Fruit fly (Drosophila melanogaster) whole organism, embryonic: ENCODE measurements around the gene CG14219.

Experiments
- CG10959 ChIP-seq: fragments of 200-800 bp; sonication (Bioruptor generic); IDR thresholded peaks from 2 replicates; pipeline ENCODE4 v1.3.6; 2022; ENCODE audit warnings: missing biosample characterization, missing genetic modification characterization
- CG11560 ChIP-seq: fragments of 200-800 bp; sonication (Bioruptor generic); IDR thresholded peaks from 3 replicates; pipeline ENCODE4 v1.3.6; 2022; ENCODE audit warnings: missing biosample characterization, missing genetic modification characterization
- CG12236 ChIP-seq: fragments of 200-800 bp; sonication (Bioruptor generic); optimal IDR thresholded peaks from 2 replicates; lab custom pipeline; 2016; ENCODE audit warnings: missing biosample characterization, missing genetic modification characterization
- CG13296 ChIP-seq: fragments of 200-800 bp; sonication (Bioruptor generic); optimal IDR thresholded peaks from 3 replicates; lab custom pipeline; 2018; ENCODE audit warnings: missing biosample characterization, mild to moderate bottlenecking, missing genetic modification characterization
- CG13775 ChIP-seq: fragments of 200-800 bp; sonication (Bioruptor generic); optimal IDR thresholded peaks from 3 replicates; lab custom pipeline; 2017; ENCODE audit warnings: missing biosample characterization, mild to moderate bottlenecking, missing genetic modification characterization
- CG15269 ChIP-seq: fragments of 200-800 bp; sonication (Bioruptor generic); optimal IDR thresholded peaks from 2 replicates; lab custom pipeline; 2018; ENCODE audit warnings: missing biosample characterization, mild to moderate bottlenecking, missing genetic modification characterization, moderate library complexity
- CG17359 ChIP-seq: fragments of 200-800 bp; sonication (Bioruptor generic); optimal IDR thresholded peaks from 3 replicates; lab custom pipeline; 2018; ENCODE audit warnings: missing biosample characterization, mild to moderate bottlenecking, missing genetic modification characterization, moderate library complexity
- CG17361 ChIP-seq: fragments of 200-800 bp; sonication (Bioruptor generic); IDR thresholded peaks from 3 replicates; pipeline ENCODE4 v1.3.6; 2022; ENCODE audit warnings: missing biosample characterization, missing genetic modification characterization
- CG17612 ChIP-seq: fragments of 200-800 bp; sonication (Bioruptor generic); IDR thresholded peaks from 2 replicates; pipeline ENCODE4 v1.3.6; 2022; ENCODE audit warnings: missing biosample characterization, missing genetic modification characterization
- CG18619 ChIP-seq: fragments of 200-800 bp; sonication (Bioruptor generic); optimal IDR thresholded peaks from 3 replicates; lab custom pipeline; 2017; ENCODE audit warnings: missing biosample characterization, mild to moderate bottlenecking, missing genetic modification characterization
- CG2116 ChIP-seq: fragments of 200-800 bp; sonication (Bioruptor generic); optimal IDR thresholded peaks from 3 replicates; lab custom pipeline; 2018; ENCODE audit warnings: missing biosample characterization, mild to moderate bottlenecking, missing genetic modification characterization
- CG31388 ChIP-seq: fragments of 200-800 bp; sonication (Bioruptor generic); optimal IDR thresholded peaks from 2 replicates; lab custom pipeline; 2016; ENCODE audit warnings: missing biosample characterization, missing genetic modification characterization
- CG34422 ChIP-seq: fragments of 200-800 bp; sonication (Bioruptor generic); IDR thresholded peaks from 3 replicates; pipeline ENCODE4 v1.3.6; 2022; ENCODE audit warnings: missing biosample characterization, missing genetic modification characterization
- CG3838 ChIP-seq: fragments of 200-800 bp; sonication (Bioruptor generic); optimal IDR thresholded peaks from 3 replicates; lab custom pipeline; 2016; ENCODE audit warnings: missing biosample characterization, missing genetic modification characterization
- CG3847 ChIP-seq: fragments of 200-800 bp; sonication (Bioruptor generic); IDR thresholded peaks from 2 replicates; pipeline ENCODE4 v1.3.6; 2022; ENCODE audit warnings: missing biosample characterization, missing genetic modification characterization
- CG4328 ChIP-seq: fragments of 200-800 bp; sonication (Bioruptor generic); optimal IDR thresholded peaks from 3 replicates; lab custom pipeline; 2017; ENCODE audit warnings: missing biosample characterization, missing genetic modification reagents, missing genetic modification characterization
- CG4424 ChIP-seq: fragments of 200-800 bp; sonication (Bioruptor generic); optimal IDR thresholded peaks from 3 replicates; lab custom pipeline; 2016; ENCODE audit warnings: missing biosample characterization, missing genetic modification characterization
- CG6791 ChIP-seq: fragments of 200-800 bp; sonication (Bioruptor generic); IDR thresholded peaks from 3 replicates; pipeline ENCODE4 v1.3.6; 2022; ENCODE audit warnings: missing biosample characterization, missing genetic modification characterization; ENCODE audit not compliant: partially characterized antibody
- CG8089 ChIP-seq: fragments of 200-800 bp; sonication (Bioruptor generic); optimal IDR thresholded peaks from 3 replicates; lab custom pipeline; 2016; ENCODE audit warnings: missing biosample characterization, missing genetic modification characterization
- Dfd ChIP-seq, 2 experiments: fragments of >200 bp; optimal IDR thresholded peaks; 2 replicates each; lab custom pipeline; 2017; ENCODE audit warnings: missing biosample characterization in 2 of 2, missing genetic modification characterization in 2 of 2
- Doc3 ChIP-seq: fragments of 200-800 bp; sonication (Bioruptor generic); IDR thresholded peaks from 3 replicates; pipeline ENCODE4 v1.3.6; 2022; ENCODE audit warnings: missing biosample characterization, missing genetic modification characterization; ENCODE audit not compliant: partially characterized antibody
- ERR ChIP-seq: fragments of 200-800 bp; sonication (Bioruptor generic); optimal IDR thresholded peaks from 2 replicates; lab custom pipeline; 2016; ENCODE audit warnings: missing biosample characterization, missing genetic modification characterization
- Fer3 ChIP-seq: fragments of 200-800 bp; sonication (Bioruptor generic); optimal IDR thresholded peaks from 2 replicates; lab custom pipeline; 2018; ENCODE audit warnings: missing biosample characterization, mild to moderate bottlenecking, missing genetic modification characterization, moderate library complexity
- GATAe ChIP-seq: fragments of 200-800 bp; sonication (Bioruptor generic); conservative IDR thresholded peaks from 2 replicates; pipeline ENCODE4 v1.3.6; 2022; ENCODE audit warnings: missing biosample characterization, missing genetic modification characterization
- HLH3B ChIP-seq: fragments of 200-800 bp; sonication (Bioruptor generic); IDR thresholded peaks from 2 replicates; pipeline ENCODE4 v1.3.6; 2022; ENCODE audit warnings: missing biosample characterization, missing genetic modification characterization
- HLH4C ChIP-seq: fragments of 200-800 bp; sonication (Bioruptor generic); IDR thresholded peaks from 3 replicates; pipeline ENCODE4 v1.3.6; 2022; ENCODE audit warnings: missing biosample characterization, missing genetic modification characterization; ENCODE audit not compliant: partially characterized antibody
- Hey ChIP-seq: fragments of 200-800 bp; sonication (Bioruptor generic); optimal IDR thresholded peaks from 3 replicates; lab custom pipeline; 2018; ENCODE audit warnings: missing biosample characterization, mild to moderate bottlenecking, missing genetic modification characterization
- Hr78 ChIP-seq, 2 experiments: fragments of 200-800 bp in 1 of 2; fragments of >200 bp in 1 of 2; sonication (Bioruptor generic) in 1 of 2; optimal IDR thresholded peaks; 2 replicates each; lab custom pipeline; 2017 to 2019; ENCODE audit warnings: missing biosample characterization in 2 of 2, missing genetic modification characterization in 2 of 2, mild to moderate bottlenecking in 1 of 2, moderate library complexity in 1 of 2
- Lhr ChIP-seq: fragments of 200-800 bp; sonication (Bioruptor generic); optimal IDR thresholded peaks from 3 replicates; lab custom pipeline; 2017; ENCODE audit warnings: mild to moderate bottlenecking, missing biosample characterization, missing genetic modification reagents, missing genetic modification characterization
- MESR4 ChIP-seq: fragments of 200-800 bp; sonication (Bioruptor generic); optimal IDR thresholded peaks from 2 replicates; lab custom pipeline; 2018; ENCODE audit warnings: missing biosample characterization, mild to moderate bottlenecking, missing genetic modification characterization, moderate library complexity
- Med ChIP-seq: fragments of 200-800 bp; sonication (Bioruptor generic); peaks from one replicate; lab custom pipeline; 2016; ENCODE audit warnings: missing biosample characterization, missing genetic modification characterization, mild to moderate bottlenecking, inconsistent platforms, moderate library complexity
- NC2β ChIP-seq: fragments of 200-800 bp; sonication (Bioruptor generic); optimal IDR thresholded peaks from 2 replicates; lab custom pipeline; 2016; ENCODE audit warnings: missing biosample characterization, missing genetic modification characterization
- Stat92E ChIP-seq, 3 experiments: fragments of >200 bp in 2 of 3; fragments of 200-800 bp in 1 of 3; sonication (Bioruptor generic) in 1 of 3; optimal IDR thresholded peaks; 2 replicates each; lab custom pipeline; 2017 to 2019; ENCODE audit warnings: missing biosample characterization in 3 of 3, missing genetic modification characterization in 3 of 3, mild to moderate bottlenecking in 1 of 3, moderate library complexity in 1 of 3
- YL-1 ChIP-seq: fragments of 200-800 bp; sonication (Bioruptor generic); optimal IDR thresholded peaks from 3 replicates; lab custom pipeline; 2017; ENCODE audit warnings: missing biosample characterization, mild to moderate bottlenecking, missing genetic modification characterization
- al ChIP-seq: fragments of 200-800 bp; sonication (Bioruptor generic); IDR thresholded peaks from 2 replicates; pipeline ENCODE4 v1.3.6; 2022; ENCODE audit warnings: missing biosample characterization, missing genetic modification characterization
- da ChIP-seq: fragments of 200-800 bp; sonication (Bioruptor generic); optimal IDR thresholded peaks from 2 replicates; lab custom pipeline; 2016; ENCODE audit warnings: missing biosample characterization, missing genetic modification characterization
- dimm ChIP-seq: fragments of 200-800 bp; sonication (Bioruptor generic); IDR thresholded peaks from 2 replicates; pipeline ENCODE4 v1.3.6; 2022; ENCODE audit warnings: missing biosample characterization, missing genetic modification characterization
- dm ChIP-seq: fragments of 200-800 bp; sonication (Bioruptor generic); optimal IDR thresholded peaks from 3 replicates; lab custom pipeline; 2016; ENCODE audit warnings: missing biosample characterization, missing genetic modification characterization
- ftz-f1 ChIP-seq: fragments of 200-800 bp; sonication (Bioruptor generic); optimal IDR thresholded peaks from 2 replicates; lab custom pipeline; 2016; ENCODE audit warnings: missing biosample characterization, missing genetic modification characterization
- gcm ChIP-seq: fragments of 200-800 bp; sonication (Bioruptor generic); optimal IDR thresholded peaks from 2 replicates; lab custom pipeline; 2019; ENCODE audit warnings: missing biosample characterization, mild to moderate bottlenecking, missing genetic modification characterization, moderate library complexity
- gro ChIP-seq: fragments of 200-800 bp; sonication (Bioruptor generic); optimal IDR thresholded peaks from 2 replicates; lab custom pipeline; 2016; ENCODE audit warnings: missing biosample characterization, missing genetic modification characterization
- hb ChIP-seq: fragments of 200-800 bp; sonication (Bioruptor generic); IDR thresholded peaks from 3 replicates; pipeline ENCODE4 v1.3.6; 2022; ENCODE audit warnings: missing biosample characterization, missing genetic modification characterization; ENCODE audit not compliant: partially characterized antibody
- hkb ChIP-seq, 2 experiments: fragments of 200-800 bp in 1 of 2; fragments of >200 bp in 1 of 2; sonication (Bioruptor generic) in 1 of 2; IDR thresholded peaks in 1 of 2; optimal IDR thresholded peaks in 1 of 2; 2 replicates each; pipeline versions ENCODE4 v1.3.6 to Lab custom; 2017 to 2022; ENCODE audit warnings: missing biosample characterization in 1 of 2, missing genetic modification characterization in 1 of 2
- kah ChIP-seq: fragments of 200-800 bp; sonication (Bioruptor generic); optimal IDR thresholded peaks from 2 replicates; lab custom pipeline; 2018; ENCODE audit warnings: missing biosample characterization, mild to moderate bottlenecking, missing genetic modification characterization
- lilli ChIP-seq: fragments of 200-800 bp; sonication (Bioruptor generic); optimal IDR thresholded peaks from 3 replicates; lab custom pipeline; 2016; ENCODE audit warnings: missing biosample characterization, missing genetic modification characterization
- pum ChIP-seq: fragments of 200-800 bp; sonication (Bioruptor generic); optimal IDR thresholded peaks from 2 replicates; lab custom pipeline; 2016; ENCODE audit warnings: missing biosample characterization, missing genetic modification characterization
- sim ChIP-seq: fragments of 200-800 bp; sonication (Bioruptor generic); IDR thresholded peaks from 2 replicates; pipeline ENCODE4 v1.3.6; 2022; ENCODE audit warnings: missing biosample characterization, missing genetic modification characterization
- tgo ChIP-seq: fragments of 200-800 bp; sonication (Bioruptor generic); IDR thresholded peaks from 3 replicates; pipeline ENCODE4 v1.3.6; 2022; ENCODE audit warnings: missing biosample characterization, missing genetic modification characterization
- tll ChIP-seq, 2 experiments: fragments of 200-800 bp in 1 of 2; fragments of >200 bp in 1 of 2; sonication (Bioruptor generic) in 1 of 2; optimal IDR thresholded peaks; 2 replicates each; lab custom pipeline; 2017 to 2019; ENCODE audit warnings: missing biosample characterization in 2 of 2, missing genetic modification characterization in 2 of 2, mild to moderate bottlenecking in 1 of 2, moderate library complexity in 1 of 2
- trem ChIP-seq: fragments of 200-800 bp; optimal IDR thresholded peaks from 3 replicates; lab custom pipeline; 2019; ENCODE audit warnings: missing biosample characterization, mild to moderate bottlenecking, missing genetic modification characterization, moderate library complexity
- zf30C ChIP-seq: fragments of 200-800 bp; sonication (Bioruptor generic); optimal IDR thresholded peaks from 3 replicates; lab custom pipeline; 2018; ENCODE audit warnings: missing biosample characterization, mild to moderate bottlenecking, missing genetic modification characterization

CG14219 gene

dm6 chrX:19601644-19602043 is 11.7 kb upstream of the CG14219 start, which contains the start of gene CG14220 (continued):
- TF ChIP-seq GATAe (GFP tag; lab: Robert Waterston, UW) (no peak), sim (GFP tag; lab: Robert Waterston, UW) (no peak), hkb (optimal IDR thresholded peaks at IDR 0.05; lab: Kevin White, UChicago) (no peak), hkb (GFP tag; IDR thresholded peaks at IDR 0.05; lab: Robert Waterston, UW) (no peak), CG8089 (GFP tag; lab: Kevin White, UChicago) (no peak), CG17612 (GFP tag; lab: Robert Waterston, UW) (no peak), tgo (no peak), YL-1 (GFP tag; lab: Kevin White, UChicago) (peak; percentile 63), Hey (tag; lab: Kevin White, UChicago) (no peak), CG34422 (GFP tag; lab: Robert Waterston, UW) (no peak), dimm (no peak), Hr78 (GFP tag; optimal IDR thresholded peaks at IDR 0.05; lab: Kevin White, UChicago) (no peak), Doc3 (GFP tag; lab: Robert Waterston, UW) (peak; percentile 85; the same call in 2 of the 3 replicates), CG11560 (tag; lab: Robert Waterston, UW) (no peak), dm (GFP tag; lab: Kevin White, UChicago) (peak; percentile 4), HLH3B (no peak), Dfd (GFP tag; optimal IDR thresholded peaks at IDR 0.05; lab: Kevin White, UChicago) (no peak), Lhr (peak; percentile 36), Stat92E (GFP tag; optimal IDR thresholded peaks at IDR 0.05; lab: Kevin White, UChicago) (peak in 1 of 3 experiments; percentile 46), CG17359 (tag; lab: Kevin White, UChicago) (no peak), CG4424 (GFP tag; lab: Kevin White, UChicago) (no peak), CG2116 (GFP tag; lab: Kevin White, UChicago) (peak; percentile 98), NC2β (GFP tag; lab: Kevin White, UChicago) (no peak), CG3838 (GFP tag; lab: Kevin White, UChicago) (no peak), MESR4 (GFP tag; lab: Kevin White, UChicago) (peak; percentile 78), Fer3 (tag; lab: Kevin White, UChicago) (no peak), CG18619 (GFP tag; lab: Kevin White, UChicago) (no peak), Med (GFP tag; lab: Kevin White, UChicago) (peak; percentile 87), al (GFP tag; lab: Robert Waterston, UW) (no peak), CG15269 (tag; lab: Kevin White, UChicago) (no peak), da (GFP tag; lab: Kevin White, UChicago) (no peak), CG10959 (no peak), zf30C (no peak), kah (GFP tag; lab: Kevin White, UChicago) (no peak), ftz-f1 (GFP tag; lab: Kevin White, UChicago) (no peak), ERR (GFP tag; lab: Kevin White, UChicago) (no peak), hb (GFP tag; lab: Robert Waterston, UW) (peak; percentile 91), CG13296 (peak; percentile 9), pum (no peak), CG31388 (GFP tag; lab: Kevin White, UChicago) (no peak), CG3847 (no peak), CG17361 (GFP tag; lab: Robert Waterston, UW) (no peak), trem (tag; lab: Kevin White, UChicago) (peak; percentile 87), CG12236 (GFP tag; lab: Kevin White, UChicago) (no peak), CG4328 (no peak), HLH4C (GFP tag; lab: Robert Waterston, UW) (peak; percentile 96), CG6791 (GFP tag; lab: Robert Waterston, UW) (peak; percentile 97), tll (GFP tag; optimal IDR thresholded peaks at IDR 0.05; lab: Kevin White, UChicago) (no peak), gro (GFP tag; lab: Kevin White, UChicago) (peak; percentile 11), CG13775 (GFP tag; lab: Kevin White, UChicago) (no peak), lilli (GFP tag; lab: Kevin White, UChicago) (peak; percentile 17), gcm (GFP tag; lab: Kevin White, UChicago) (no peak)
